Worm (Caenorhabditis elegans): ENCODE measurements around the gene ugt-39.
A peak's percentile ranks its signal among the peaks of the same experiment; 100 is the strongest.

Gene ugt-39

ce11 chrV:7198403-7198802 is 41.5 kb downstream of the ugt-39 start (continued):
- TF ChIP-seq ztf-22 (GFP tag; optimal IDR thresholded peaks at IDR 0.05) (peak; percentile 4), ets-4 (GFP tag; optimal IDR thresholded peaks at IDR 0.05) (peak; percentile 73), madf-6 (GFP tag; IDR thresholded peaks at IDR 0.05) (peak; percentile 67; the same call in 1 of the 2 replicates), cebp-2 (GFP tag; IDR thresholded peaks at IDR 0.05) (no peak), nfyb-1 (GFP tag; IDR thresholded peaks at IDR 0.05) (peak; percentile 73; the same call in 1 of the 2 replicates), ztf-3 (GFP tag; optimal IDR thresholded peaks at IDR 0.05) (no peak), K11D2.4 (GFP tag; IDR thresholded peaks at IDR 0.05) (no peak), Y95B8A.8 (GFP tag; IDR thresholded peaks at IDR 0.05) (0 out of 2 replicates have a peak, but pooled peaks have one; percentile 42), lag-1 (GFP tag; IDR thresholded peaks at IDR 0.05) (no peak), snpc-3.4 (tag; optimal IDR thresholded peaks at IDR 0.05) (peak; percentile 6), cebp-1 (GFP tag; IDR thresholded peaks at IDR 0.05) (peak; percentile 32; the same call in 1 of the 2 replicates), cebp-1 (tag; optimal IDR thresholded peaks at IDR 0.05) (peak; percentile 65), tlf-1 (GFP tag; optimal IDR thresholded peaks at IDR 0.05) (peak; percentile 71), sptf-2 (GFP tag; optimal IDR thresholded peaks at IDR 0.05) (no peak), him-1 (tag; optimal IDR thresholded peaks at IDR 0.05) (peak; percentile 76), F52B5.7 (tag; optimal IDR thresholded peaks at IDR 0.05) (peak; percentile 43), Y53G8AR.9 (GFP tag; conservative IDR thresholded peaks at IDR 0.05) (peak; percentile 76), attf-6 (GFP tag; IDR thresholded peaks at IDR 0.05) (peak; percentile 64), repo-1 (tag; optimal IDR thresholded peaks at IDR 0.05) (peak; percentile 79), dpff-1 (tag; optimal IDR thresholded peaks at IDR 0.05) (peak; percentile 1), ztf-25 (GFP tag; IDR thresholded peaks at IDR 0.05) (0 out of 2 replicates have a peak, but pooled peaks have one; percentile 59), snpc-1.1 (tag; optimal IDR thresholded peaks at IDR 0.05; ENCODE audit: insufficient read depth) (peak; percentile 13), pha-4 (tag; optimal IDR thresholded peaks at IDR 0.05) (peak; percentile 43), hlh-26 (GFP tag; conservative IDR thresholded peaks at IDR 0.05) (no peak), lin-26 (GFP tag; IDR thresholded peaks at IDR 0.05) (peak; percentile 50; the same call in 1 of the 2 replicates), ceh-40 (GFP tag; IDR thresholded peaks at IDR 0.05) (0 out of 2 replicates have a peak, but pooled peaks have one; percentile 45), ekl-4 (GFP tag; IDR thresholded peaks at IDR 0.05) (peak; percentile 72), B0261.1 (tag; optimal IDR thresholded peaks at IDR 0.05) (no peak), B0336.3 (GFP tag; IDR thresholded peaks at IDR 0.05) (peak; percentile 88), zim-3 (tag; optimal IDR thresholded peaks at IDR 0.05) (no peak), hsf-1 (GFP tag; IDR thresholded peaks at IDR 0.05) (peak; percentile 72), F22D6.2 (tag; optimal IDR thresholded peaks at IDR 0.05) (no peak), lin-40 (tag; optimal IDR thresholded peaks at IDR 0.05) (peak; percentile 29), nhr-179 (tag; optimal IDR thresholded peaks at IDR 0.05) (no peak), somi-1 (GFP tag; optimal IDR thresholded peaks at IDR 0.05) (peak; percentile 30), lsy-27 (tag; optimal IDR thresholded peaks at IDR 0.05; ENCODE audit: borderline replicate concordance, insufficient read depth) (no peak), aptf-2 (GFP tag; conservative IDR thresholded peaks at IDR 0.05) (no peak), sea-2 (GFP tag; IDR thresholded peaks at IDR 0.05) (no peak), xnd-1 (tag; optimal IDR thresholded peaks at IDR 0.05) (peak; percentile 56), B0019.2 (GFP tag; conservative IDR thresholded peaks at IDR 0.05) (no peak), hmg-20 (GFP tag; IDR thresholded peaks at IDR 0.05) (0 out of 2 replicates have a peak, but pooled peaks have one; percentile 48), aptf-3 (GFP tag; IDR thresholded peaks at IDR 0.05) (no peak), nhr-90 (tag; optimal IDR thresholded peaks at IDR 0.05) (peak; percentile 22), hmg-1.2 (GFP tag; IDR thresholded peaks at IDR 0.05) (0 out of 2 replicates have a peak, but pooled peaks have one; percentile 31), let-607 (tag; optimal IDR thresholded peaks at IDR 0.05) (peak; percentile 46 to 68), atf-7 (tag; optimal IDR thresholded peaks at IDR 0.05) (peak; percentile 40), Y53F4B.3 (GFP tag; IDR thresholded peaks at IDR 0.05) (no peak), ztf-28 (GFP tag; IDR thresholded peaks at IDR 0.05) (no peak)

Data from whole organism, young adult.